Fruit fly (Drosophila melanogaster) whole organism, embryonic: ENCODE data around the gene CG13409.

Experiments used
- CG17359 ChIP-seq: fragments of 200-800 bp; sonication (Bioruptor generic); optimal IDR thresholded peaks from 3 replicates; lab custom pipeline; 2018; ENCODE audit warnings: missing biosample characterization, mild to moderate bottlenecking, missing genetic modification characterization, moderate library complexity
- CG8478 ChIP-seq: fragments of >200 bp; optimal IDR thresholded peaks from 2 replicates; lab custom pipeline; 2018
- D ChIP-seq, 2 experiments: fragments of 200-800 bp in 1 of 2; fragments of >200 bp in 1 of 2; sonication (Bioruptor generic) in 1 of 2; optimal IDR thresholded peaks; 2 replicates in 1 of 2; 3 replicates in 1 of 2; lab custom pipeline; 2017; ENCODE audit warnings: mild to moderate bottlenecking in 1 of 2, missing biosample characterization in 1 of 2, missing genetic modification characterization in 1 of 2, missing genetic modification reagents in 1 of 2
- Hr78 ChIP-seq, 2 experiments: fragments of 200-800 bp in 1 of 2; fragments of >200 bp in 1 of 2; sonication (Bioruptor generic) in 1 of 2; optimal IDR thresholded peaks; 2 replicates each; lab custom pipeline; 2017 to 2019; ENCODE audit warnings: missing biosample characterization in 2 of 2, missing genetic modification characterization in 2 of 2, mild to moderate bottlenecking in 1 of 2, moderate library complexity in 1 of 2
- NC2β ChIP-seq: fragments of 200-800 bp; sonication (Bioruptor generic); optimal IDR thresholded peaks from 2 replicates; lab custom pipeline; 2016; ENCODE audit warnings: missing biosample characterization, missing genetic modification characterization

DNA sequence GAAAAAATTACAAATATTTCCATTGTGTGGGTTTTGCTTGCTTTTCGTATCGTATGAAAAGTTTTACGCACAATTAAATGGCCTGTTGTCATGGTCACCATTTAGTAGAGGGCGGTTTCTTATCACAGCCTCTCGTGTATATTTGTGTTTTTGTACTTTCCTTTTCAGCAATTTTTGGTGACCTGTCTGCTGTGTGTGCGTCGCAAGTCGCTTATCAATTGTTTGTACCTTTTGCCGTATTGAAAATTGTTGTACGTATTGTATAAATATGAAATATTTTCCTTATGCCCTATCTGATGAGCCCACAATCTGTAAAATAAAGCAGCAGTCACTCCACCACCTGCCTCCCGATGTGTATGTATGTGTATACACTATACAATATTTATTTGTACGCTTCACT is 34.7 kb upstream of the CG13409 start:
- TF ChIP-seq Hr78 (GFP tag; optimal IDR thresholded peaks at IDR 0.05; lab: Kevin White, UChicago) (no peak), CG17359 (tag; lab: Kevin White, UChicago) (no peak), NC2β (GFP tag; lab: Kevin White, UChicago) (no peak), D (optimal IDR thresholded peaks at IDR 0.05; lab: Kevin White, UChicago) (no peak), D (GFP tag; optimal IDR thresholded peaks at IDR 0.05; lab: Kevin White, UChicago) (no peak), CG8478 (lab: Kevin White, UChicago) (no peak)
